Worm (Caenorhabditis elegans) whole organism, L4 larva: Measurements from ENCODE around the gene elo-9.

Source experiments
- F10B5.3 ChIP-seq: sonication (generic microtip); optimal IDR thresholded peaks from 2 replicates; lab custom pipeline; 2016; ENCODE audit warnings: mild to moderate bottlenecking, missing genetic modification characterization, missing compliant biosample characterization
- F44E2.7 ChIP-seq: fragments of 200-800 bp; sonication (Bioruptor generic); IDR thresholded peaks from 2 replicates; pipeline ENCODE4 v2.1.2; 2022; ENCODE audit warnings: missing genetic modification characterization, missing compliant biosample characterization
- T26A8.4 ChIP-seq: fragments of 200-800 bp; sonication (Bioruptor generic); IDR thresholded peaks from 2 replicates; pipeline ENCODE4 v1.3.6; 2022; ENCODE audit warnings: missing genetic modification characterization, missing compliant biosample characterization
- Y105C5A.15 ChIP-seq: fragments of 200-800 bp; sonication (Bioruptor generic); IDR thresholded peaks from 2 replicates; pipeline ENCODE4 v1.3.6; 2022; ENCODE audit warnings: missing genetic modification characterization, missing compliant biosample characterization
- Y5F2A.4 ChIP-seq: fragments of 200-800 bp; sonication (Bioruptor generic); optimal IDR thresholded peaks from 2 replicates; lab custom pipeline; 2018; ENCODE audit warnings: mild to moderate bottlenecking, missing genetic modification characterization, missing compliant biosample characterization
- Y75B8A.6 ChIP-seq: fragments of 200-800 bp; sonication (Bioruptor generic); IDR thresholded peaks from 2 replicates; pipeline ENCODE4 v1.3.6; 2022; ENCODE audit warnings: missing genetic modification reagents, missing genetic modification characterization, missing compliant biosample characterization
- ZK337.2 ChIP-seq: fragments of 200-800 bp; sonication (Bioruptor generic); IDR thresholded peaks from 2 replicates; pipeline ENCODE4 v1.3.6; 2022; ENCODE audit warnings: missing genetic modification reagents, missing genetic modification characterization, missing compliant biosample characterization
- ZK546.5 ChIP-seq, 2 experiments: sonication (generic microtip); optimal IDR thresholded peaks; 2 replicates each; lab custom pipeline; 2017; ENCODE audit warnings: missing biosample characterization in 2 of 2, missing genetic modification characterization in 2 of 2
- aha-1 ChIP-seq: fragments of 150-350 bp; peaks from one replicate; lab custom pipeline; 2014; ENCODE audit warnings: missing biosample characterization, missing genetic modification characterization
- ceh-20 ChIP-seq: fragments of 200-800 bp; sonication (Bioruptor generic); IDR thresholded peaks from 2 replicates; pipeline ENCODE4 v1.3.6; 2022; ENCODE audit warnings: missing genetic modification reagents, missing genetic modification characterization, missing compliant biosample characterization
- ceh-44 ChIP-seq: fragments of 200-800 bp; sonication (Bioruptor generic); IDR thresholded peaks from 2 replicates; pipeline ENCODE4 v1.3.6; 2022; ENCODE audit warnings: missing genetic modification reagents, missing genetic modification characterization, missing compliant biosample characterization
- ceh-62 ChIP-seq: sonication (generic microtip); optimal IDR thresholded peaks from 2 replicates; lab custom pipeline; 2017; ENCODE audit warnings: missing biosample characterization, missing genetic modification characterization
- ceh-82 ChIP-seq: sonication (generic microtip); optimal IDR thresholded peaks from 2 replicates; lab custom pipeline; 2017; ENCODE audit warnings: missing biosample characterization, missing genetic modification characterization
- daf-12 ChIP-seq: fragments of 150-350 bp; optimal IDR thresholded peaks from 2 replicates; lab custom pipeline; 2014; ENCODE audit warnings: missing biosample characterization, missing genetic modification reagents, missing genetic modification characterization
- daf-8 ChIP-seq: fragments of 200-800 bp; sonication (Bioruptor generic); IDR thresholded peaks from 2 replicates; pipeline ENCODE4 v1.3.6; 2022; ENCODE audit warnings: missing genetic modification characterization, missing compliant biosample characterization
- egl-43 ChIP-seq: fragments of 200-800 bp; sonication (Bioruptor generic); IDR thresholded peaks from 2 replicates; pipeline ENCODE4 v1.3.6; 2022; ENCODE audit warnings: missing genetic modification reagents, missing genetic modification characterization, missing compliant biosample characterization
- fos-1 ChIP-seq: fragments of 150-350 bp; optimal IDR thresholded peaks from 2 replicates; lab custom pipeline; 2014; ENCODE audit warnings: missing biosample characterization, missing genetic modification characterization
- gei-8 ChIP-seq: fragments of 200-800 bp; sonication (Bioruptor generic); optimal IDR thresholded peaks from 2 replicates; lab custom pipeline; 2018; ENCODE audit warnings: mild to moderate bottlenecking, missing genetic modification characterization, missing compliant biosample characterization
- hif-1 ChIP-seq, 2 experiments: sonication (generic microtip); optimal IDR thresholded peaks; 2 replicates each; lab custom pipeline; 2016 to 2017; ENCODE audit warnings: missing compliant biosample characterization in 2 of 2, missing genetic modification characterization in 2 of 2, missing genetic modification reagents in 2 of 2, missing genotype in 2 of 2, mild to moderate bottlenecking in 1 of 2
- hmg-1.1 ChIP-seq: fragments of 200-800 bp; sonication (Bioruptor generic); IDR thresholded peaks from 2 replicates; pipeline ENCODE4 v1.3.6; 2022; ENCODE audit warnings: missing genetic modification reagents, missing genetic modification characterization, missing compliant biosample characterization
- lin-38 ChIP-seq: fragments of 200-800 bp; sonication (Bioruptor generic); IDR thresholded peaks from 2 replicates; pipeline ENCODE4 v1.3.6; 2022; ENCODE audit warnings: missing genetic modification reagents, missing genetic modification characterization, missing compliant biosample characterization
- lin-39 ChIP-seq: fragments of 150-350 bp; optimal IDR thresholded peaks from 2 replicates; lab custom pipeline; 2014; ENCODE audit warnings: missing biosample characterization, missing genetic modification reagents, missing genetic modification characterization
- madf-9 ChIP-seq: fragments of 200-800 bp; sonication (Bioruptor generic); conservative IDR thresholded peaks from 2 replicates; pipeline ENCODE4 v1.3.6; 2022; ENCODE audit warnings: missing genetic modification reagents, missing genetic modification characterization, missing compliant biosample characterization
- mdl-1 ChIP-seq, 2 experiments: fragments of 150-350 bp in 1 of 2; sonication (generic microtip) in 1 of 2; optimal IDR thresholded peaks; 2 replicates each; lab custom pipeline; 2014 to 2017; ENCODE audit warnings: missing biosample characterization in 2 of 2, missing genetic modification characterization in 2 of 2
- mxl-3 ChIP-seq: fragments of 200-800 bp; sonication (Bioruptor generic); optimal IDR thresholded peaks from 2 replicates; lab custom pipeline; 2018; ENCODE audit warnings: mild to moderate bottlenecking, missing genetic modification characterization, missing compliant biosample characterization
- nhr-10 ChIP-seq: fragments of 150-350 bp; optimal IDR thresholded peaks from 2 replicates; lab custom pipeline; 2014; ENCODE audit warnings: missing biosample characterization, missing genetic modification characterization
- nhr-28 ChIP-seq: fragments of 150-350 bp; optimal IDR thresholded peaks from 2 replicates; lab custom pipeline; 2014; ENCODE audit warnings: missing biosample characterization, missing genetic modification characterization
- nhr-41 ChIP-seq: fragments of 200-800 bp; sonication (Bioruptor generic); IDR thresholded peaks from 2 replicates; pipeline ENCODE4 v1.3.6; 2022; ENCODE audit warnings: missing genetic modification reagents, missing genetic modification characterization, missing compliant biosample characterization
- nhr-48 ChIP-seq: sonication (generic microtip); optimal IDR thresholded peaks from 2 replicates; lab custom pipeline; 2016; ENCODE audit warnings: mild to moderate bottlenecking, missing genetic modification characterization, missing compliant biosample characterization
- php-3 ChIP-seq: fragments of 200-800 bp; sonication (Bioruptor generic); IDR thresholded peaks from 2 replicates; pipeline ENCODE4 v1.3.6; 2022; ENCODE audit warnings: missing genetic modification reagents, missing genetic modification characterization, missing compliant biosample characterization
- pqm-1 ChIP-seq: sonication (generic microtip); optimal IDR thresholded peaks from 2 replicates; lab custom pipeline; 2017; ENCODE audit warnings: missing biosample characterization, missing genetic modification characterization
- saeg-2 ChIP-seq: fragments of 200-800 bp; sonication (Bioruptor generic); IDR thresholded peaks from 2 replicates; pipeline ENCODE4 v1.3.6; 2022; ENCODE audit warnings: missing genetic modification reagents, missing genetic modification characterization, missing compliant biosample characterization
- set-16 ChIP-seq: fragments of 200-800 bp; sonication (Bioruptor generic); IDR thresholded peaks from 2 replicates; pipeline ENCODE4 v1.3.6; 2022; ENCODE audit warnings: missing genetic modification reagents, missing genetic modification characterization, missing compliant biosample characterization
- spr-1 ChIP-seq: sonication (generic microtip); optimal IDR thresholded peaks from 2 replicates; lab custom pipeline; 2016; ENCODE audit warnings: mild to moderate bottlenecking, missing genetic modification characterization, missing compliant biosample characterization
- tra-1 ChIP-seq: fragments of 200-800 bp; sonication (Bioruptor generic); IDR thresholded peaks from 2 replicates; pipeline ENCODE4 v1.3.6; 2022; ENCODE audit warnings: missing genetic modification reagents, missing genetic modification characterization, missing compliant biosample characterization
- unc-130 ChIP-seq: sonication (generic microtip); optimal IDR thresholded peaks from 2 replicates; lab custom pipeline; 2016; ENCODE audit warnings: missing genetic modification reagents, missing genetic modification characterization, missing compliant biosample characterization
- vab-7 ChIP-seq: fragments of 200-800 bp; sonication (Bioruptor generic); IDR thresholded peaks from 2 replicates; pipeline ENCODE4 v1.3.6; 2022; ENCODE audit warnings: missing genetic modification reagents, missing genetic modification characterization, missing compliant biosample characterization
- zfp-3 ChIP-seq: fragments of 200-800 bp; sonication (Bioruptor generic); conservative IDR thresholded peaks from 2 replicates; pipeline ENCODE4 v1.3.6; 2022; ENCODE audit warnings: missing genetic modification reagents, missing genetic modification characterization, missing compliant biosample characterization
- zip-11 ChIP-seq: fragments of 200-800 bp; sonication (Bioruptor generic); IDR thresholded peaks from 2 replicates; pipeline ENCODE4 v1.3.6; 2022; ENCODE audit warnings: missing genetic modification characterization, missing compliant biosample characterization
- ztf-7 ChIP-seq: fragments of 150-350 bp; optimal IDR thresholded peaks from 2 replicates; lab custom pipeline; 2014; ENCODE audit warnings: missing biosample characterization, missing genetic modification characterization

Gene elo-9

DNA sequence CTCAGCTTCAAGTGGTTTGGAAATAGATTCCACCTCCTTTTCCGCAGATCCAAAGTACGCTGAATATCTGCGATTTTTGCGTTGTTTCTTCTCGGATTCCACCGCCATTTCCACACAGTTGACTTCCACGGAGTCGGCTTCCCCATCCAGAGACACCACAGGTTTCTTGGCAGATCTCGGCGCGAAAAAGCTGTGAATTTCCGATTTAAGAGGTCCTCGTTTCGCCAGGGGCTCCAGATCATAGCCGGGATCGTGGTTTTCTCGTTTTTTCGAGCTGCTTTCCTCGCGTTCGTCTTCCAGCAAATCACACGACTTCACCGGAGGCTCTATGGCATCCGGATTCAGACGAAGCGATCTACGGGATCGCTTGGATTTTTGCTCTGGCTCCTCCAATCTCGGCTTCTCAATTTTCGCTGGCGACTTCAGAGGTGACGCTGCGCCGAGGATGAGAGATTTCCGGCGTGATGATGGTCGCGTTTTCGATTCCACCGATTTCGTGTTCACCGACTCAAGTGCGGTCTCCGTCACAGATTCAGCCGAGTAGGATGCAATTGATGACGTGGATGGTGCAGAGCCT lies 44.7 kb upstream of the elo-9 start:
- TF ChIP-seq lin-38 (GFP tag; lab: Robert Waterston, UW) (0 out of 2 replicates have a peak, but pooled peaks have one; percentile 4), F10B5.3 (tag; lab: Kevin White, UChicago) (no peak), nhr-48 (tag; lab: Kevin White, UChicago) (no peak), nhr-28 (tag; lab: Kevin White, UChicago) (no peak), ZK546.5 (tag; optimal IDR thresholded peaks at IDR 0.05; lab: Kevin White, UChicago) (no peak), hif-1 (tag; optimal IDR thresholded peaks at IDR 0.05; lab: Kevin White, UChicago) (peak in 1 of 2 experiments; percentile 62), vab-7 (GFP tag; lab: Robert Waterston, UW) (0 out of 2 replicates have a peak, but pooled peaks have one; percentile 21), Y105C5A.15 (GFP tag; lab: Robert Waterston, UW) (no peak), set-16 (GFP tag; lab: Robert Waterston, UW) (peak; percentile 77), ceh-20 (GFP tag; lab: Robert Waterston, UW) (no peak), lin-39 (tag; lab: Kevin White, UChicago) (no peak)

DNA sequence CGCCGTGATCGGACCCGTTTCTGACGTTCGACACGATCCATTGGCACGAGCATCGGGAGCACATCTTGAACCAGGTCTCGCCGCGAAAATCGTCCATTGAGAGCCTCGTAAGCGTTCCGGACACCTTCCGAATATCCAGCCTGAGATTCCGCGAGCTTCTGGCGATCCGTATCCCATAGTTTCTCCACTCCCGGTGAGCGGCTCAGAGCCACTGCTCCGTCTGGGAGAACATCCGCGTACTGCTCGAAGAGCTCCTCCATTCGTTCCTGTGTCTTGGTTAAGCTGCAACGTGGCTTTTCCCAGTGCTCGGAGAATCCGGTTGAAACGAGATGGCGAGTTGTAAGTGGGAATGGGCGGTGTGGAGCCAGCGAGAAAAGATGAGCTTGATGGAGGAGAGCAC lies 41.2 kb upstream of the elo-9 start:
- TF ChIP-seq daf-8 (no peak), mxl-3 (GFP tag; lab: Kevin White, UChicago) (no peak), vab-7 (GFP tag; lab: Robert Waterston, UW) (no peak), set-16 (GFP tag; lab: Robert Waterston, UW) (peak; percentile 70; the same call in 1 of the 2 replicates), spr-1 (no peak), pqm-1 (tag; lab: Kevin White, UChicago) (no peak), fos-1 (tag; lab: Kevin White, UChicago) (no peak), egl-43 (peak; percentile 43; the same call in 1 of the 2 replicates), zip-11 (GFP tag; lab: Robert Waterston, UW) (no peak), Y5F2A.4 (GFP tag; lab: Kevin White, UChicago) (no peak), saeg-2 (GFP tag; lab: Robert Waterston, UW) (no peak), nhr-28 (tag; lab: Kevin White, UChicago) (no peak), zfp-3 (no peak), madf-9 (GFP tag; lab: Robert Waterston, UW) (no peak), nhr-10 (tag; lab: Kevin White, UChicago) (no peak), hmg-1.1 (no peak), unc-130 (GFP tag; lab: Kevin White, UChicago) (no peak), F44E2.7 (GFP tag; lab: Robert Waterston, UW) (no peak), lin-38 (GFP tag; lab: Robert Waterston, UW) (no peak), daf-12 (tag; lab: Kevin White, UChicago) (no peak), ceh-44 (GFP tag; lab: Robert Waterston, UW) (no peak), tra-1 (no peak), php-3 (GFP tag; lab: Robert Waterston, UW) (0 out of 2 replicates have a peak, but pooled peaks have one; percentile 11), lin-39 (tag; lab: Kevin White, UChicago) (no peak), aha-1 (tag; lab: Kevin White, UChicago) (peak; percentile 58), ceh-62 (tag; lab: Kevin White, UChicago) (no peak), T26A8.4 (GFP tag; lab: Robert Waterston, UW) (no peak), nhr-41 (GFP tag; lab: Robert Waterston, UW) (no peak), ztf-7 (tag; lab: Kevin White, UChicago) (no peak), gei-8 (GFP tag; lab: Kevin White, UChicago) (no peak), Y75B8A.6 (GFP tag; lab: Robert Waterston, UW) (no peak), mdl-1 (tag; optimal IDR thresholded peaks at IDR 0.05; lab: Kevin White, UChicago) (no peak), ceh-82 (tag; lab: Kevin White, UChicago) (no peak), ZK337.2 (GFP tag; lab: Robert Waterston, UW) (no peak)
